Worm (Caenorhabditis elegans) whole organism, L3 larva: Measurements from ENCODE around the gene ZK688.9.

ENCODE experiments used
- R02D3.7 ChIP-seq: fragments of 150-350 bp; optimal IDR thresholded peaks from 2 replicates; lab custom pipeline; 2014; ENCODE audit warnings: missing biosample characterization, missing genetic modification characterization
- aly-2 ChIP-seq: fragments of 150-350 bp; optimal IDR thresholded peaks from 2 replicates; lab custom pipeline; 2014; ENCODE audit warnings: missing biosample characterization, missing genetic modification characterization
- ceh-28 ChIP-seq: fragments of 150-350 bp; optimal IDR thresholded peaks from 2 replicates; lab custom pipeline; 2014; ENCODE audit warnings: missing biosample characterization, missing genetic modification reagents, missing genetic modification characterization
- ceh-82 ChIP-seq: fragments of 150-350 bp; optimal IDR thresholded peaks from 2 replicates; lab custom pipeline; 2014; ENCODE audit warnings: missing biosample characterization, missing genetic modification characterization
- daf-12 ChIP-seq: fragments of 150-350 bp; optimal IDR thresholded peaks from 2 replicates; lab custom pipeline; 2014; ENCODE audit warnings: missing biosample characterization, missing genetic modification reagents, missing genetic modification characterization
- egl-27 ChIP-seq: sonication (generic microtip); optimal IDR thresholded peaks from 4 replicates; lab custom pipeline; 2017; ENCODE audit warnings: missing biosample characterization, missing genetic modification reagents, missing genetic modification characterization
- egl-5 ChIP-seq: fragments of 150-350 bp; optimal IDR thresholded peaks from 2 replicates; lab custom pipeline; 2017; ENCODE audit warnings: missing biosample characterization, missing genetic modification reagents, missing genetic modification characterization, inconsistent platforms
- elt-2 ChIP-seq: sonication (generic microtip); optimal IDR thresholded peaks from 2 replicates; lab custom pipeline; 2016; ENCODE audit warnings: missing genetic modification reagents, mild to moderate bottlenecking, missing genetic modification characterization, missing compliant biosample characterization
- eor-1 ChIP-seq, 2 experiments: fragments of 150-350 bp; optimal IDR thresholded peaks; 2 replicates each; lab custom pipeline; 2014 to 2018; ENCODE audit warnings: missing biosample characterization in 2 of 2, missing genetic modification characterization in 2 of 2
- fkh-10 ChIP-seq: sonication (generic microtip); optimal IDR thresholded peaks from 2 replicates; lab custom pipeline; 2017; ENCODE audit warnings: missing biosample characterization, missing genetic modification reagents, missing genetic modification characterization
- fkh-2 ChIP-seq: fragments of 150-350 bp; optimal IDR thresholded peaks from 2 replicates; lab custom pipeline; 2014; ENCODE audit warnings: missing biosample characterization, missing genetic modification reagents, missing genetic modification characterization
- fos-1 ChIP-seq: fragments of 150-350 bp; optimal IDR thresholded peaks from 2 replicates; lab custom pipeline; 2014; ENCODE audit warnings: missing biosample characterization, missing genetic modification characterization
- lin-15B ChIP-seq: fragments of 150-350 bp; optimal IDR thresholded peaks from 2 replicates; lab custom pipeline; 2014; ENCODE audit warnings: missing biosample characterization, missing genetic modification characterization
- lin-39 ChIP-seq: fragments of 150-350 bp; optimal IDR thresholded peaks from 2 replicates; lab custom pipeline; 2018; ENCODE audit warnings: missing biosample characterization, missing genetic modification reagents, missing genetic modification characterization
- mdl-1 ChIP-seq: fragments of 150-350 bp; optimal IDR thresholded peaks from 2 replicates; lab custom pipeline; 2014; ENCODE audit warnings: missing biosample characterization, missing genetic modification characterization
- mml-1 ChIP-seq: fragments of 150-350 bp; sonication (generic microtip); optimal IDR thresholded peaks from 3 replicates; lab custom pipeline; 2014; ENCODE audit warnings: missing biosample characterization, missing genetic modification characterization
- nfya-1 ChIP-seq: sonication (generic microtip); optimal IDR thresholded peaks from 2 replicates; lab custom pipeline; 2017; ENCODE audit warnings: missing genetic modification characterization, mild to moderate bottlenecking, missing compliant biosample characterization, antibody characterized with exemption, moderate library complexity; ENCODE audit not compliant: insufficient read depth
- nhr-11 ChIP-seq: fragments of 150-350 bp; optimal IDR thresholded peaks from 2 replicates; lab custom pipeline; 2014; ENCODE audit warnings: missing biosample characterization, missing genetic modification characterization
- nhr-12 ChIP-seq: fragments of 150-350 bp; optimal IDR thresholded peaks from 2 replicates; lab custom pipeline; 2014; ENCODE audit warnings: missing biosample characterization, missing genetic modification characterization
- nhr-23 ChIP-seq: fragments of 150-350 bp; optimal IDR thresholded peaks from 2 replicates; lab custom pipeline; 2014; ENCODE audit warnings: missing biosample characterization, missing genetic modification reagents, missing genetic modification characterization
- nhr-237 ChIP-seq: fragments of 150-350 bp; optimal IDR thresholded peaks from 2 replicates; lab custom pipeline; 2014; ENCODE audit warnings: missing biosample characterization, missing genetic modification characterization
- nhr-25 ChIP-seq: sonication (generic microtip); optimal IDR thresholded peaks from 2 replicates; lab custom pipeline; 2017; ENCODE audit warnings: missing biosample characterization, missing genetic modification characterization
- nhr-67 ChIP-seq: fragments of 150-350 bp; optimal IDR thresholded peaks from 2 replicates; lab custom pipeline; 2014; ENCODE audit warnings: missing biosample characterization, missing genetic modification characterization
- nhr-76 ChIP-seq: fragments of 150-350 bp; sonication (generic microtip); optimal IDR thresholded peaks from 5 replicates; lab custom pipeline; 2014; ENCODE audit warnings: missing biosample characterization, missing genetic modification characterization
- nhr-77 ChIP-seq: fragments of 150-350 bp; optimal IDR thresholded peaks from 2 replicates; lab custom pipeline; 2014; ENCODE audit warnings: missing biosample characterization, missing genetic modification characterization
- pqm-1 ChIP-seq: fragments of 150-350 bp; optimal IDR thresholded peaks from 2 replicates; lab custom pipeline; 2017; ENCODE audit warnings: missing biosample characterization, missing genetic modification characterization, inconsistent platforms
- sea-2 ChIP-seq: fragments of 150-350 bp; sonication (generic microtip); optimal IDR thresholded peaks from 4 replicates; lab custom pipeline; 2014; ENCODE audit warnings: missing biosample characterization, missing genetic modification reagents, missing genetic modification characterization
- skn-1 ChIP-seq: fragments of 150-350 bp; optimal IDR thresholded peaks from 2 replicates; lab custom pipeline; 2014; ENCODE audit warnings: missing biosample characterization, missing genetic modification characterization
- snpc-4 ChIP-seq: fragments of 150-350 bp; optimal IDR thresholded peaks from 2 replicates; lab custom pipeline; 2014; ENCODE audit warnings: missing biosample characterization, missing genetic modification characterization
- tbx-2 ChIP-seq: sonication (generic microtip); optimal IDR thresholded peaks from 2 replicates; lab custom pipeline; 2016; ENCODE audit warnings: mild to moderate bottlenecking, missing genetic modification characterization, missing compliant biosample characterization
- unc-39 ChIP-seq: sonication (generic microtip); optimal IDR thresholded peaks from 4 replicates; lab custom pipeline; 2017; ENCODE audit warnings: missing biosample characterization, missing genetic modification characterization
- unc-62 ChIP-seq: fragments of 150-350 bp; sonication (generic microtip); optimal IDR thresholded peaks from 4 replicates; lab custom pipeline; 2014; ENCODE audit warnings: missing biosample characterization, missing genetic modification reagents, missing genetic modification characterization
- zag-1 ChIP-seq: fragments of 150-350 bp; optimal IDR thresholded peaks from 2 replicates; lab custom pipeline; 2014; ENCODE audit warnings: missing biosample characterization, missing genetic modification characterization
- ztf-4 ChIP-seq: fragments of 150-350 bp; optimal IDR thresholded peaks from 2 replicates; lab custom pipeline; 2014; ENCODE audit warnings: missing biosample characterization, missing genetic modification characterization

The ZK688.9 gene

DNA sequence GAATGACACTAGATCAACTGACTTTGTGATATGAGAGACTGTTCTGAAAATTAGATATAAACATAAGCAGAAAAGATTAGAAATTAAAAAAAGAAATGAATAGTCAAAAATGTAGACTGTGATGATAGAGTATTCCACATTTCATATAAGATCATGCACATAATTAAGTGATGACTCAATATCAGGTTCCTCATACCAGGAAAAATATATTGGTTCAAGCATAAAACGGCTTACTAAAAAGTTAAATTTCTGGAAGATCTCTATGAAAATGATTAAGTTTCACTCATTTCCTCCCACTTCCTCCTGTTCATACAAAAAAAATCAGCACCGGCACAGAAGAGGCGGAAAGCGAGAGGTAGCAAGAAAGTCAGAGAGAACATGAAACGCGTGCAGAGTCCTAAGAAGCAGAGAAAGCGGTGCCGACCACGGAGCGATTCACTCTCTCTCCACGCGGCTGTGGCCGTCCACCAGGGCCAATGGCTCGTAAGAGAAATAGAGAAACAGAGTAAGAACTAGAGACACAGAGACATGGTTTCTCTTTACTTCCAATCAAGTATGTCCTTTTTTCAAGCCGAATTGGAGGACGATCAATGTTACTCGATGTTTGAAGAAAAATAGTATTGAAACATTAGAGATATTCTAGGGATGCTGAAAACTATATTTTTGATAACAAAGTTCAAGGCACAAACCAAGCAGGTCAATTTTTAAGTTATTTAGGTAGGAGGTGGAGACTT lies 8.9 kb upstream of the ZK688.9 start, which contains the start of the genes ZK688.5 and fahd-1 (continued):
- TF ChIP-seq lin-39 (peak; percentile 86), unc-62 (GFP tag; lab: Kevin White, UChicago) (no peak), fos-1 (tag; lab: Kevin White, UChicago) (no peak), lin-15B (tag; lab: Kevin White, UChicago) (peak; percentile 69), aly-2 (no peak), zag-1 (tag; lab: Kevin White, UChicago) (no peak), egl-5 (peak; percentile 44)

DNA sequence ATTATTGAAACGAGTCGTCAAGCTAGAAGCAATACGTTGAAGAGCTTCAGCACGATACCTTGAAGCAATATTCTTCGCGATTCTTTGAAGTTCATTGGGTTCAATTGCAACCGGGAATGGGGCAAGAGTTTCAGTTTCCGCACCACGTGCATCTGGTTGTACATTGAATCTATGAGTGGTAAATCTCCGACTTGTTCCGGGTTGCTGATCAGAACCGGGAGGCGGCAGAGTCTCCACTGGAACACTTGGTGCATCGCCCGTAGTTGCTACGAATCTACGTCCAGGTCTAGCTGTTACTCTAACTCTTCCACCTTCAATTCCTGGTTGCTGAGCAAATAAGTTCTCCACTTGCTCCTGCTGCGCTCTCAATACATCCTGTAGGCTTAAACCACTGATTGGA lies 6.2 kb upstream of the ZK688.9 start:
- TF ChIP-seq aly-2 (no peak), fos-1 (tag; lab: Kevin White, UChicago) (no peak), pqm-1 (tag; lab: Kevin White, UChicago) (no peak), sea-2 (GFP tag; lab: Kevin White, UChicago) (no peak), nhr-77 (no peak), nhr-237 (tag; lab: Kevin White, UChicago) (no peak), nhr-25 (tag; lab: Kevin White, UChicago) (no peak)

DNA sequence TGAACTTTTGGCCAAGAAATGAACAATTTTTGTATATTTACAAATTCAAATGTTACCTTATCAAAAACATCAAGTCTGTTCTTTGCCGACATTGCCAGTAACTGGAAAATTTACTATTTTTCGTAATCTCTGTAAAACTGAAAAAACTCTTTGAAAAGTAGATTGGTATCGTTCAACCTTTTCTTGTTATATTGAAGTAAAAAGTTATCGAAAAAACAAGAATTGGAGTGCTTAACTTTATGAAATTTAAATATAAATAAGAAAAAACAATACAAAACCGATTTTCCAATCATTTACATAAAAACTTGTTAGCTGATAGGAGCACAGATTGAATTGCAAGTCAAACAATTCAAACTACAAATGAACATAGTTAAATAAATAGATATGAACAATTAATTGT lies 2.1 kb upstream of the ZK688.9 start, which contains the start of gene ZK688.11:
ZK688.11 (minus strand) TSS at position 101 of the 400 bp plus-strand sequence.
- no peak for TF ChIP-seq unc-62 (GFP tag; lab: Kevin White, UChicago)
- peak; percentile 3 for TF ChIP-seq ceh-28 (tag; lab: Kevin White, UChicago)
- no peak for TF ChIP-seq fkh-2 (tag; lab: Kevin White, UChicago)

DNA sequence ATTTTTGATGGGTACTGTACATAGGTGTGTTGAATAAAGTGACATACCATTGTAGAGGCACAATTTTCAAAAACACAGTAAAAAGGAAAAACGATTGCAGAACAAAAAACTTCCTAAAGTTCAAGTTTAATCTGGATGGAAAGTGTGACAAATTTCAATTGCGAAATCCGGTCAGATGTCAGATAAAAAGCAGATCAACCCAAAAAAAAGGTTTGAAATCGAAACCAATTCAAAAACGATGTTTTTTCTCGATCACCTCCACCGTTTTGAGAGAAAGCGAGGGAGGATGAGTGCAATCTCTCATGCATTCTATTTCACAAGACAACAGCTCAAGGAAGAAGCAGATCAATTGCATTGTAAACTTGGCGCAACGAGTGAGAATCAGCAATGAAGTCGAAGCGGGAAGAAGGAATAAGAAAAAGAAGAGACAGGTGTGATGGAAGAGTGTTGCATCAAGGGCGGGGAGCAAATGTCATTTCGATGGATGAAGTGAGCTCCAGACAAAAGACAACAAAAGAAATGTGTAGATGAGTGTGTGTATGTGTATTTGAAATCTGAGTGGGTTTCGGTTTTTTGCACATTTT lies 2.6 kb downstream of the ZK688.9 start:
- no peak for TF ChIP-seq unc-39 (tag; lab: Kevin White, UChicago)
- no peak for TF ChIP-seq skn-1 (tag; lab: Kevin White, UChicago)
- no peak for TF ChIP-seq snpc-4
- TF ChIP-seq fkh-2 (tag; lab: Kevin White, UChicago): no peak
- no peak for TF ChIP-seq sea-2 (GFP tag; lab: Kevin White, UChicago)
- no peak for TF ChIP-seq nhr-12
- no peak for TF ChIP-seq egl-27 (tag; lab: Kevin White, UChicago)
- no peak for TF ChIP-seq ztf-4 (tag; lab: Kevin White, UChicago)
- no peak for TF ChIP-seq nfya-1
- TF ChIP-seq, all 47 proteins: peak for 0

DNA sequence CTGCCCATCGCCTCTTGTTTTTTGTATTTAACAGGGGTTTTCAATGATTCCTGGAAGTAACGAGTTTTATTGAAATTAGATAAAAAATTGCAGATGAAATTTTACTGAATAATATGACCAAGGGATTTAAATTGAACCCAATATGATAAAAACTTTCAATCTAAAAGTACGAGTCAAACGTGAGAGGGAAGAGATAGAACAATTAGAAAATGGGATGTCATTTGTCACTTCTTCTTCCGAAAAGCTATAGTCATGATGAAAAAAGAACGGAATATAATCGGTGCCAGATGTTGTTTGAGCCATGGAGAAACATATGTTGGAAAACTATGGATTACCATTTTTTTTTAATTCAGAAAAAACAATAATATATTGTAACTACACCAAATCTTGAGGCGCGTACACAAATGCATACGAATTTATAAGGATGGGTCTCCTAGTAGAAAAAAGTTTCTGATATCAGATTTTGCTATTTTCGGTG lies 3.9 kb downstream of the ZK688.9 start, which contains the start of gene sup-18:
sup-18 (minus strand) TSS at position 51 of the 478 bp plus-strand sequence.
- TF ChIP-seq lin-15B (tag; lab: Kevin White, UChicago) (no peak), nhr-25 (tag; lab: Kevin White, UChicago) (no peak), nhr-23 (no peak)

DNA sequence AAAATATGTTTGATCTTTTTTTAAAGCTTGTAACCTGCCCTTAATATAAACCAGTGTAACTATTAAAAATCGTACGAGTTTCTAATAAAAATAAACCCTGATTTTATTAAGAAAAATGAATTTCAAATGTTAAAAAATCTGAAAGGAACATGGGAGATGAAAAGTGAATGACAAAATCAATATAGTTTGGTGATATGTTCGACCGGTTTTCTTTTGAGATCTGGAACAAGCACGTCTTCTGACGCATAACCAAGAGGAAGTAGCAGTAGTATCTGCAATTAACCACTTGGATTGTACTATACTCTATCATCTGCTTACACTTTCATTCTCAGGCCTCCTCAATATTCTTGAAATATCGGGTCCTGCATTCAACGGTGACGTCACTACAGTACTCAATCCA lies 5.7 kb downstream of the ZK688.9 start:
- TF ChIP-seq fkh-10 (GFP tag; lab: Kevin White, UChicago) (no peak), egl-5 (no peak), nhr-237 (tag; lab: Kevin White, UChicago) (no peak), eor-1 (tag; optimal IDR thresholded peaks at IDR 0.05; lab: Kevin White, UChicago) (no peak), egl-27 (tag; lab: Kevin White, UChicago) (no peak), nhr-11 (tag; lab: Kevin White, UChicago) (no peak), elt-2 (tag; lab: Kevin White, UChicago) (no peak), mdl-1 (tag; lab: Kevin White, UChicago) (no peak), daf-12 (tag; lab: Kevin White, UChicago) (no peak), mml-1 (no peak), unc-62 (GFP tag; lab: Kevin White, UChicago) (no peak), fos-1 (tag; lab: Kevin White, UChicago) (no peak), tbx-2 (tag; lab: Kevin White, UChicago) (no peak), R02D3.7 (tag; lab: Kevin White, UChicago) (no peak), ceh-82 (no peak), nhr-67 (tag; lab: Kevin White, UChicago) (no peak), nhr-76 (no peak), lin-15B (tag; lab: Kevin White, UChicago) (no peak)
